Worm (Caenorhabditis elegans) whole organism, early embryonic: ENCODE data around the gene F08C6.18.

Source experiments
- aly-1 ChIP-seq: sonication (generic microtip); optimal IDR thresholded peaks from 2 replicates; lab custom pipeline; 2016; ENCODE audit warnings: missing genetic modification characterization, missing compliant biosample characterization
- ama-1 ChIP-seq: fragments of 150-350 bp; optimal IDR thresholded peaks from 2 replicates; lab custom pipeline; 2014
- ceh-36 ChIP-seq: sonication (generic microtip); optimal IDR thresholded peaks from 2 replicates; lab custom pipeline; 2016; ENCODE audit warnings: missing genetic modification characterization, inconsistent platforms, missing compliant biosample characterization
- ets-7 ChIP-seq: sonication (generic microtip); optimal IDR thresholded peaks from 2 replicates; lab custom pipeline; 2016; ENCODE audit warnings: missing genotype, missing genetic modification characterization, missing compliant biosample characterization
- flt-1 ChIP-seq: fragments of 200-800 bp; sonication (Bioruptor generic); IDR thresholded peaks from 2 replicates; pipeline ENCODE4 v1.3.6; 2022; ENCODE audit warnings: missing genetic modification characterization, missing compliant biosample characterization
- hmg-4 ChIP-seq: fragments of 200-800 bp; sonication (Bioruptor generic); optimal IDR thresholded peaks from 2 replicates; lab custom pipeline; 2018; ENCODE audit warnings: mild to moderate bottlenecking, missing genetic modification characterization, missing compliant biosample characterization
- scrt-1 ChIP-seq: fragments of 200-800 bp; sonication (Bioruptor generic); IDR thresholded peaks from 2 replicates; pipeline ENCODE4 v1.3.6; 2022; ENCODE audit warnings: missing genetic modification characterization, missing compliant biosample characterization
- sea-1 ChIP-seq: fragments of 200-800 bp; sonication (Bioruptor generic); conservative IDR thresholded peaks from 2 replicates; pipeline ENCODE4 v1.3.6; 2022; ENCODE audit warnings: missing genetic modification characterization, missing compliant biosample characterization
- tbx-11 ChIP-seq: fragments of 200-800 bp; sonication (Bioruptor generic); IDR thresholded peaks from 2 replicates; pipeline ENCODE4 v1.3.6; 2022; ENCODE audit warnings: missing genetic modification characterization, missing compliant biosample characterization
- tbx-37 ChIP-seq: fragments of 200-800 bp; sonication (Bioruptor generic); conservative IDR thresholded peaks from 2 replicates; pipeline ENCODE4 v1.3.6; 2022; ENCODE audit warnings: missing genetic modification reagents, missing genetic modification characterization, missing compliant biosample characterization
- tra-4 ChIP-seq: sonication (generic microtip); optimal IDR thresholded peaks from 2 replicates; lab custom pipeline; 2017; ENCODE audit warnings: missing genetic modification characterization, missing compliant biosample characterization

DNA sequence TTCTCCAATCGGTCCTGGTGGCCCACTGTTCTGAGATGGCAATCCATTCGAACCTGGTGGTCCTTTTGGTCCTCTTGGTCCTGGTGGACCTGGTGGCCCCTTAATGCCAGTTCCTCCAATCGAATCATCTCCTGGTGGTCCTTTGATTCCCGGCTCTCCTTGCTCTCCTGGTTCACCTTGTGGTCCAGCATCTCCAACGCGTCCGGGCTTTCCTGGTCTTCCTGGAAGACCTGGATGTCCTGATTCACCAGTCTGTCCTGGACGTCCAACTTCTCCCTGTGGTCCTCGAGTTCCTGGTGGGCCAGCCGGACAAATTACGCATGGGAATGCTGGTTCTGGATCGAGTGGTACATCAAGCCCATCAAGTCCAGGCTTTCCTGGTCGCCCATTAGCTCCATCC is 36.6 kb downstream of the F08C6.18 start:
- TF ChIP-seq ama-1 (lab: Kevin White, UChicago) (no peak), flt-1 (GFP tag; lab: Robert Waterston, UW) (no peak), tbx-11 (GFP tag; lab: Robert Waterston, UW) (no peak), hmg-4 (no peak), aly-1 (tag; lab: Kevin White, UChicago) (no peak), sea-1 (GFP tag; lab: Robert Waterston, UW) (no peak), ets-7 (tag; lab: Kevin White, UChicago) (no peak), ceh-36 (tag; lab: Kevin White, UChicago) (no peak), scrt-1 (no peak), tbx-37 (no peak), tra-4 (tag; lab: Kevin White, UChicago) (no peak)
